Fruit fly (Drosophila melanogaster) whole organism, adult: ENCODE measurements around the gene CG6712.

Experiments
- CG11617 ChIP-seq: fragments of 200-800 bp; sonication (Bioruptor generic); optimal IDR thresholded peaks from 2 replicates; lab custom pipeline; 2017; ENCODE audit warnings: mild to moderate bottlenecking, missing biosample characterization, missing genetic modification reagents, missing genetic modification characterization
- CG12768 ChIP-seq: fragments of 200-800 bp; sonication (Bioruptor generic); optimal IDR thresholded peaks from 2 replicates; lab custom pipeline; 2017; ENCODE audit warnings: missing biosample characterization, missing genetic modification characterization, mild to moderate bottlenecking, moderate library complexity, missing genetic modification reagents
- CG14711 ChIP-seq: fragments of 200-800 bp; sonication (Bioruptor generic); optimal IDR thresholded peaks from 2 replicates; lab custom pipeline; 2018; ENCODE audit warnings: missing biosample characterization, mild to moderate bottlenecking, missing genetic modification characterization, moderate library complexity
- CG1620 ChIP-seq: fragments of 200-800 bp; sonication (Bioruptor generic); optimal IDR thresholded peaks from 2 replicates; lab custom pipeline; 2016; ENCODE audit warnings: missing biosample characterization, missing genetic modification characterization
- CG33017 ChIP-seq: fragments of 200-800 bp; sonication (Bioruptor generic); optimal IDR thresholded peaks from 2 replicates; lab custom pipeline; 2018; ENCODE audit warnings: missing biosample characterization, mild to moderate bottlenecking, missing genetic modification characterization, moderate library complexity
- CG5204 ChIP-seq: fragments of 200-800 bp; sonication (Bioruptor generic); optimal IDR thresholded peaks from 2 replicates; lab custom pipeline; 2016; ENCODE audit warnings: missing biosample characterization, missing genetic modification characterization
- CG7045 ChIP-seq: fragments of 200-800 bp; sonication (Bioruptor generic); optimal IDR thresholded peaks from 2 replicates; lab custom pipeline; 2017; ENCODE audit warnings: missing biosample characterization, mild to moderate bottlenecking, missing genetic modification characterization
- CG7101 ChIP-seq: fragments of 200-800 bp; sonication (Bioruptor generic); optimal IDR thresholded peaks from 2 replicates; lab custom pipeline; 2018; ENCODE audit warnings: missing biosample characterization, mild to moderate bottlenecking, missing genetic modification characterization, moderate library complexity
- Clk ChIP-seq: fragments of 200-800 bp; sonication (Bioruptor generic); optimal IDR thresholded peaks from 2 replicates; lab custom pipeline; 2017; ENCODE audit warnings: missing biosample characterization, missing genetic modification characterization
- Crg-1 ChIP-seq: fragments of 200-800 bp; sonication (Bioruptor generic); optimal IDR thresholded peaks from 2 replicates; lab custom pipeline; 2016; ENCODE audit warnings: missing biosample characterization, missing genetic modification characterization
- Hr96 ChIP-seq: fragments of 200-800 bp; sonication (Bioruptor generic); optimal IDR thresholded peaks from 2 replicates; lab custom pipeline; 2016; ENCODE audit warnings: missing biosample characterization, missing genetic modification characterization
- Mnt ChIP-seq: fragments of 200-800 bp; sonication (Bioruptor generic); optimal IDR thresholded peaks from 2 replicates; lab custom pipeline; 2016; ENCODE audit warnings: missing biosample characterization, mild to moderate bottlenecking, missing genetic modification characterization
- bab1 ChIP-seq: fragments of 200-800 bp; sonication (Bioruptor generic); optimal IDR thresholded peaks from 3 replicates; lab custom pipeline; 2019; ENCODE audit warnings: missing biosample characterization, mild to moderate bottlenecking, missing genetic modification characterization, moderate library complexity
- cic ChIP-seq: fragments of 200-800 bp; sonication (Bioruptor generic); optimal IDR thresholded peaks from 2 replicates; lab custom pipeline; 2017; ENCODE audit warnings: missing biosample characterization, mild to moderate bottlenecking, missing genetic modification characterization, moderate library complexity
- cnc ChIP-seq, 2 experiments: fragments of >200 bp; optimal IDR thresholded peaks; 2 replicates each; lab custom pipeline; 2017
- kay ChIP-seq: fragments of 200-800 bp; sonication (Bioruptor generic); peaks from one replicate; lab custom pipeline; 2016; ENCODE audit warnings: missing biosample characterization, missing genetic modification characterization, borderline replicate concordance
- ovo ChIP-seq: fragments of 200-800 bp; sonication (Bioruptor generic); optimal IDR thresholded peaks from 2 replicates; lab custom pipeline; 2016; ENCODE audit warnings: missing biosample characterization, missing genetic modification characterization
- pad ChIP-seq: fragments of 200-800 bp; sonication (Bioruptor generic); optimal IDR thresholded peaks from 3 replicates; lab custom pipeline; 2017; ENCODE audit warnings: missing biosample characterization, missing genetic modification characterization, mild to moderate bottlenecking, moderate library complexity, missing genetic modification reagents
- tj ChIP-seq: fragments of 200-800 bp; sonication (Bioruptor generic); optimal IDR thresholded peaks from 3 replicates; lab custom pipeline; 2017; ENCODE audit warnings: missing biosample characterization, mild to moderate bottlenecking, missing genetic modification characterization, moderate library complexity
- toe ChIP-seq: fragments of 200-800 bp; sonication (Bioruptor generic); optimal IDR thresholded peaks from 2 replicates; lab custom pipeline; 2016; ENCODE audit warnings: missing biosample characterization, missing genetic modification characterization

Gene CG6712

dm6 chr2L:12055837-12056388, 40.4 kb downstream of the CG6712 start, which contains the start of the genes JhI-21, RpL7-like and CG34164:
Gene JhI-21 (minus strand): TSS chr2L:12056042.
Gene RpL7-like (plus strand): TSS chr2L:12056326.
Gene CG34164 (plus strand): TSS chr2L:12056348.
- TF ChIP-seq CG33017 = no peak
- no peak for TF ChIP-seq Crg-1 (GFP tag; lab: Kevin White, UChicago)
- TF ChIP-seq CG11617 = no peak
- no peak for TF ChIP-seq bab1 (GFP tag; lab: Kevin White, UChicago)
- no peak for TF ChIP-seq Hr96 (GFP tag; lab: Kevin White, UChicago)
- TF ChIP-seq ovo (GFP tag; lab: Kevin White, UChicago) = no peak
- TF ChIP-seq kay = no peak
- peak; percentile 87 for TF ChIP-seq Mnt (GFP tag; lab: Kevin White, UChicago)
- peak; percentile 4 for TF ChIP-seq CG12768
- no peak for TF ChIP-seq cic
- TF ChIP-seq CG14711 = no peak
- TF ChIP-seq CG7045 (GFP tag; lab: Kevin White, UChicago) = no peak
- no peak for TF ChIP-seq cnc (optimal IDR thresholded peaks at IDR 0.05; lab: Kevin White, UChicago)
- peak; percentile 57 for TF ChIP-seq tj (GFP tag; lab: Kevin White, UChicago)
- TF ChIP-seq CG1620 (GFP tag; lab: Kevin White, UChicago) = no peak
- no peak for TF ChIP-seq CG5204

dm6 chr2L:12053365-12053764, 42.9 kb downstream of the CG6712 start:
- no peak for TF ChIP-seq cic
- TF ChIP-seq Hr96 (GFP tag; lab: Kevin White, UChicago) = no peak
- TF ChIP-seq CG11617 = no peak
- TF ChIP-seq CG33017 = no peak
- TF ChIP-seq CG1620 (GFP tag; lab: Kevin White, UChicago) = no peak
- no peak for TF ChIP-seq CG14711
- TF ChIP-seq CG12768 = no peak
- no peak for TF ChIP-seq CG7101 (tag; lab: Kevin White, UChicago)

dm6 chr2L:12049133-12049532, 47.2 kb downstream of the CG6712 start, which contains the start of gene PLCXD:
Gene PLCXD (plus strand): TSS chr2L:12049418.
- no peak for TF ChIP-seq Mnt (GFP tag; lab: Kevin White, UChicago)
- no peak for TF ChIP-seq pad (GFP tag; lab: Kevin White, UChicago)
- TF ChIP-seq CG12768 = no peak

DNA sequence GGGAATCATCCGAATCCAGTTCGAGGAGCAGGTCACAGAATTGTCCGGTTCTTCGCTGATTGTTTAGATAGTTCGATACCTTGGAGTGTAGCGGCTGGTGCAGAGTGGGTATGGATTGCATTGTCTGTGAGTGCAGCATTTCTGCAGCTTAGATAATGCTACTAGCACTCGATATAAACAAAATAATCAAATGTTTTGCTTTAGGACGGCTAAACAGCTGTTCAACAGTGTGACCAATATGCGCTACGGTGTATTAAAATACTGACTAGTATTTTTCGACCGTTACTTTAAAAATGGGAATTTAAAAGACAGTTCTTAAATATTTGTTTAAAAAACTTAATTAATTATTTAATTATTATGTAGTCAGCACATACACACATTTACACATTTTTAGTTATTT, 47.6 kb downstream of the CG6712 start, which contains the start of gene Plzf:
TSS of gene Plzf (minus strand) at position 196 of the 400 bp plus-strand sequence.
- no peak for TF ChIP-seq ovo (GFP tag; lab: Kevin White, UChicago)
- no peak for TF ChIP-seq Mnt (GFP tag; lab: Kevin White, UChicago)
- TF ChIP-seq CG33017 = no peak
- TF ChIP-seq bab1 (GFP tag; lab: Kevin White, UChicago) = no peak
- TF ChIP-seq toe (GFP tag; lab: Kevin White, UChicago) = no peak
- no peak for TF ChIP-seq CG5204
- TF ChIP-seq cnc (optimal IDR thresholded peaks at IDR 0.05; lab: Kevin White, UChicago) = no peak
- TF ChIP-seq Crg-1 (GFP tag; lab: Kevin White, UChicago) = no peak
- no peak for TF ChIP-seq CG7045 (GFP tag; lab: Kevin White, UChicago)

DNA sequence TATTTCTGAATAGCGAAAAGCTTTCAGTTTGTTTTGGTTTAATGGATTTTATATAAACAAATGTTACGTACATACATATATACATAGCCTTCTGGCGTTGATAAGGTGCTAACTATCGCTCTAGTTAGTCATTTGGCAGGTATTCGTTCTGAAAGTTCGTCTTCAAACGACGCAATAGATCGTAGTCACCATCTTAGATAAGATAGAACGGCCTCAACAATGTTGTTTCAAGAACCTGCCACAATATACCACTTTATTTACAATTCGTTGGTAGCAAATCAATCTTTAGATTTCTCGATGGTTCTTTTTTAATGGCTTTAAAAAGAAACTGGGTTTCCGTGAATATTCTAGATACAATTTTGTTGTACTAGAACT, 49.5 kb downstream of the CG6712 start:
- TF ChIP-seq ovo (GFP tag; lab: Kevin White, UChicago) = no peak
- TF ChIP-seq CG33017 = no peak
- no peak for TF ChIP-seq bab1 (GFP tag; lab: Kevin White, UChicago)
- TF ChIP-seq CG12768 = no peak
- no peak for TF ChIP-seq cic
- no peak for TF ChIP-seq Hr96 (GFP tag; lab: Kevin White, UChicago)
- no peak for TF ChIP-seq CG11617
- TF ChIP-seq cnc (optimal IDR thresholded peaks at IDR 0.05; lab: Kevin White, UChicago) = no peak
- TF ChIP-seq pad (GFP tag; lab: Kevin White, UChicago) = no peak
- no peak for TF ChIP-seq CG5204
- no peak for TF ChIP-seq kay
- no peak for TF ChIP-seq CG7045 (GFP tag; lab: Kevin White, UChicago)
- TF ChIP-seq CG1620 (GFP tag; lab: Kevin White, UChicago) = no peak
- TF ChIP-seq Clk = no peak
- no peak for TF ChIP-seq CG14711
- no peak for TF ChIP-seq CG7101 (tag; lab: Kevin White, UChicago)
- TF ChIP-seq toe (GFP tag; lab: Kevin White, UChicago) = no peak

DNA sequence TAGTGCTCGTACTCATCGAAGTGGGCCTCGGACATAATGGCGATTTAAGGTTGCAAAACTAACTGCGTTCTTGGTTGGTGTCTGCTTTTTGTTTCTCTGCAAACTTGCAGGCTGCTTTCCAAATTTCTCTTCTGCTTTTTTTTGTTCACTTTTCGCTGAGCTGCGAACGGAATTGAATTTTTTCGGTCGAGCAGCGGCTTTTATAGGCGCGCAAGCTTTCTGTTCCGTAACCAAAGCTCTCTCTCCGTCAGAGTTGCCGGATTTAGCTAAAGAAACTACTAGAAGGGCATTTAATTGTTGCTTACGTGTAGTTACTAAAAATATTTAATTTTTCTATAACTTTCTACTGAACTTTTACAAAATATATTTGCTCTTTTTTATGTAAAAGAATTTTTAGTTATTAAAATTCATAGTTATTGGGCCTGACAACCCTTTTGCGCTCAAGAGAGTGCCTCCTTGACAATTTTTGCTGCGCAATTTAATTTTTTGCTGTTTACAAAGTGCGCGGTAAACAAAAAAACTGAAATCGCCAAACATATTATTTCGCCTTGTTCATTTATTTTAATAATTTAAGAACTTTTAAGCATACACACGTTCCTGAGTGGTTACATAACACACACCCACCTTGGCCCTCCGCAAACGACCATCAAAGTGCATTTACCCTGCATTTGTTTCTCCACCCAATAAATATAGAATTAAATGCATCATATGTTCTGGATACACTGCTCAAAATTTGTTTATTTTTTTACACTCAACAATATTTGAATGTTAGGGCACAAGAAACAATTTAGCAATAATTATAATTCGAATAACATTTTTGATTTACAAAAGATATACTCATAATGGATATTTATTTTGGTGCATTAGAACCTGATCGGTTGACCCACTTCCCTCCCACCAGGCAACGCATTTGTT, 50.1 kb downstream of the CG6712 start, which contains the start of gene CG6770:
TSS of gene CG6770 (minus strand) at position 178 of the 915 bp plus-strand sequence.
- TF ChIP-seq bab1 (GFP tag; lab: Kevin White, UChicago) (peak; percentile 89), Mnt (GFP tag; lab: Kevin White, UChicago) (peak; percentile 70), Crg-1 (GFP tag; lab: Kevin White, UChicago) (peak; percentile 74), CG11617 (peak; percentile 95), CG14711 (peak; percentile 100), Clk (no peak), cnc (optimal IDR thresholded peaks at IDR 0.05; lab: Kevin White, UChicago) (no peak), kay (peak; percentile 93), CG5204 (peak; percentile 85), pad (GFP tag; lab: Kevin White, UChicago) (peak; percentile 43), cic (peak; percentile 45), CG7045 (GFP tag; lab: Kevin White, UChicago) (peak; percentile 82), CG33017 (peak; percentile 97), toe (GFP tag; lab: Kevin White, UChicago) (peak; percentile 85), CG7101 (tag; lab: Kevin White, UChicago) (peak; percentile 97), CG1620 (GFP tag; lab: Kevin White, UChicago) (peak; percentile 79), ovo (GFP tag; lab: Kevin White, UChicago) (peak; percentile 27), CG12768 (peak; percentile 92), tj (GFP tag; lab: Kevin White, UChicago) (peak; percentile 96), Hr96 (GFP tag; lab: Kevin White, UChicago) (peak; percentile 75)
